Worm (Caenorhabditis elegans) whole organism, L1 larva: Measurements from ENCODE around the gene F44E2.8.
A peak's percentile ranks its signal among the peaks of the same experiment; 100 is the strongest.

Experiments used
- C34B4.2 ChIP-seq: sonication (generic microtip); optimal IDR thresholded peaks from 2 replicates; lab custom pipeline; 2017; ENCODE audit warnings: mild to moderate bottlenecking, missing genetic modification characterization, missing compliant biosample characterization
- Y116A8C.19 ChIP-seq: sonication (generic microtip); optimal IDR thresholded peaks from 2 replicates; lab custom pipeline; 2016; ENCODE audit warnings: missing compliant biosample characterization, missing genetic modification characterization, borderline replicate concordance
- aha-1 ChIP-seq: fragments of 150-350 bp; optimal IDR thresholded peaks from 2 replicates; lab custom pipeline; 2014; ENCODE audit warnings: missing biosample characterization, missing genetic modification characterization
- alr-1 ChIP-seq: fragments of 200-800 bp; sonication (Bioruptor generic); optimal IDR thresholded peaks from 2 replicates; lab custom pipeline; 2018; ENCODE audit warnings: borderline replicate concordance, mild to moderate bottlenecking, missing genetic modification characterization, missing compliant biosample characterization
- ama-1 ChIP-seq: fragments of 150-350 bp; optimal IDR thresholded peaks from 2 replicates; lab custom pipeline; 2014
- blmp-1 ChIP-seq: fragments of 150-350 bp; optimal IDR thresholded peaks from 2 replicates; lab custom pipeline; 2014; ENCODE audit warnings: missing biosample characterization, missing genetic modification characterization
- ceh-63 ChIP-seq: fragments of 200-800 bp; sonication (Bioruptor generic); optimal IDR thresholded peaks from 2 replicates; lab custom pipeline; 2018; ENCODE audit warnings: mild to moderate bottlenecking, missing genetic modification characterization, missing compliant biosample characterization
- ceh-82 ChIP-seq, 3 experiments: fragments of 150-350 bp in 1 of 3; sonication (generic microtip) in 2 of 3; optimal IDR thresholded peaks; 2 replicates each; lab custom pipeline; 2014 to 2017; ENCODE audit warnings: missing biosample characterization in 3 of 3, missing genetic modification characterization in 3 of 3
- efl-1 ChIP-seq, 4 experiments: fragments of 150-350 bp; optimal IDR thresholded peaks in 3 of 4; peaks in 1 of 4; 1 replicate in 1 of 4; 2 replicates in 3 of 4; lab custom pipeline; 2014; ENCODE audit warnings: missing biosample characterization in 2 of 4, missing genetic modification characterization in 2 of 4, missing genetic modification reagents in 2 of 4
- egl-27 ChIP-seq, 2 experiments: fragments of 150-350 bp in 1 of 2; sonication (generic microtip); optimal IDR thresholded peaks; 3 replicates each; lab custom pipeline; 2017 to 2018; ENCODE audit warnings: missing biosample characterization in 2 of 2, missing genetic modification characterization in 2 of 2, missing genetic modification reagents in 2 of 2
- elt-2 ChIP-seq: sonication (generic microtip); optimal IDR thresholded peaks from 2 replicates; lab custom pipeline; 2016; ENCODE audit warnings: missing genetic modification characterization, mild to moderate bottlenecking, inconsistent platforms, missing compliant biosample characterization, missing genetic modification reagents
- elt-3 ChIP-seq, 6 experiments: fragments of 150-350 bp in 1 of 6; sonication (generic microtip); optimal IDR thresholded peaks; 2 replicates each; lab custom pipeline; 2017 to 2018; ENCODE audit warnings: missing biosample characterization in 6 of 6, missing genetic modification characterization in 6 of 6, inconsistent platforms in 1 of 6
- fkh-10 ChIP-seq: sonication (generic microtip); optimal IDR thresholded peaks from 2 replicates; lab custom pipeline; 2017; ENCODE audit warnings: missing biosample characterization, missing genetic modification reagents, missing genetic modification characterization
- hlh-4 ChIP-seq: sonication (generic microtip); optimal IDR thresholded peaks from 2 replicates; lab custom pipeline; 2016; ENCODE audit warnings: mild to moderate bottlenecking, missing genetic modification characterization, missing compliant biosample characterization
- hpl-2 ChIP-seq: fragments of 150-350 bp; optimal IDR thresholded peaks from 2 replicates; lab custom pipeline; 2014; ENCODE audit warnings: missing biosample characterization, missing genetic modification reagents, missing genetic modification characterization
- irx-1 ChIP-seq: sonication (generic microtip); optimal IDR thresholded peaks from 2 replicates; lab custom pipeline; 2016; ENCODE audit warnings: missing genetic modification characterization, missing compliant biosample characterization
- isw-1 ChIP-seq: fragments of 200-800 bp; sonication (Bioruptor generic); IDR thresholded peaks from 2 replicates; pipeline ENCODE4 v1.3.6; 2022; ENCODE audit warnings: missing genetic modification characterization, missing compliant biosample characterization
- lin-14 ChIP-seq: fragments of 200-800 bp; sonication (Bioruptor generic); optimal IDR thresholded peaks from 2 replicates; lab custom pipeline; 2018; ENCODE audit warnings: mild to moderate bottlenecking, missing genetic modification characterization, moderate library complexity, missing compliant biosample characterization
- lin-15B ChIP-seq: fragments of 150-350 bp; sonication (generic microtip); optimal IDR thresholded peaks from 3 replicates; lab custom pipeline; 2014; ENCODE audit warnings: missing biosample characterization, missing genetic modification characterization
- lin-35 ChIP-seq, 2 experiments: fragments of 150-350 bp; optimal IDR thresholded peaks; 2 replicates each; lab custom pipeline; 2014; ENCODE audit warnings: missing biosample characterization in 2 of 2, missing genetic modification characterization in 2 of 2, missing genetic modification reagents in 2 of 2
- lir-3 ChIP-seq: sonication (generic microtip); optimal IDR thresholded peaks from 2 replicates; lab custom pipeline; 2016; ENCODE audit warnings: mild to moderate bottlenecking, missing genetic modification characterization, moderate library complexity, missing compliant biosample characterization; ENCODE audit not compliant: poor library complexity
- nhr-19 ChIP-seq: fragments of 200-800 bp; sonication (Bioruptor generic); conservative IDR thresholded peaks from 2 replicates; pipeline ENCODE4 v1.3.6; 2022; ENCODE audit warnings: missing genetic modification characterization, missing compliant biosample characterization
- nhr-20 ChIP-seq: sonication (generic microtip); optimal IDR thresholded peaks from 2 replicates; lab custom pipeline; 2016; ENCODE audit warnings: mild to moderate bottlenecking, missing genetic modification characterization, missing compliant biosample characterization
- nhr-28 ChIP-seq: fragments of 150-350 bp; optimal IDR thresholded peaks from 2 replicates; lab custom pipeline; 2014; ENCODE audit warnings: missing biosample characterization, missing genetic modification characterization
- nhr-47 ChIP-seq: sonication (generic microtip); optimal IDR thresholded peaks from 2 replicates; lab custom pipeline; 2016; ENCODE audit warnings: mild to moderate bottlenecking, missing genetic modification characterization, moderate library complexity, missing compliant biosample characterization
- nhr-71 ChIP-seq: sonication (generic microtip); optimal IDR thresholded peaks from 2 replicates; lab custom pipeline; 2016; ENCODE audit warnings: mild to moderate bottlenecking, missing genetic modification characterization, moderate library complexity, missing compliant biosample characterization
- nhr-77 ChIP-seq: fragments of 150-350 bp; optimal IDR thresholded peaks from 2 replicates; lab custom pipeline; 2014; ENCODE audit warnings: missing biosample characterization, missing genetic modification characterization
- nhr-84 ChIP-seq: sonication (generic microtip); optimal IDR thresholded peaks from 2 replicates; lab custom pipeline; 2017; ENCODE audit warnings: missing biosample characterization, missing genetic modification characterization
- nhr-85 ChIP-seq: sonication (generic microtip); peaks from one replicate; lab custom pipeline; 2016; ENCODE audit warnings: missing genetic modification characterization, inconsistent platforms, missing compliant biosample characterization
- snpc-4 ChIP-seq: fragments of 150-350 bp; optimal IDR thresholded peaks from 2 replicates; lab custom pipeline; 2014; ENCODE audit warnings: missing biosample characterization, missing genetic modification characterization
- snu-23 ChIP-seq: sonication (generic microtip); optimal IDR thresholded peaks from 2 replicates; lab custom pipeline; 2016; ENCODE audit warnings: missing genetic modification characterization, missing compliant biosample characterization
- sox-4 ChIP-seq: sonication (generic microtip); optimal IDR thresholded peaks from 2 replicates; lab custom pipeline; 2016; ENCODE audit warnings: missing genetic modification characterization, missing compliant biosample characterization
- sup-37 ChIP-seq: fragments of 200-800 bp; sonication (Bioruptor generic); optimal IDR thresholded peaks from 2 replicates; lab custom pipeline; 2018; ENCODE audit warnings: mild to moderate bottlenecking, missing genetic modification characterization, missing compliant biosample characterization
- swsn-7 ChIP-seq: sonication (generic microtip); optimal IDR thresholded peaks from 2 replicates; lab custom pipeline; 2016; ENCODE audit warnings: missing genetic modification characterization, missing compliant biosample characterization
- tbx-2 ChIP-seq: sonication (generic microtip); optimal IDR thresholded peaks from 2 replicates; lab custom pipeline; 2016; ENCODE audit warnings: missing genetic modification characterization, missing compliant biosample characterization
- unc-130 ChIP-seq: fragments of 150-350 bp; optimal IDR thresholded peaks from 2 replicates; lab custom pipeline; 2017; ENCODE audit warnings: missing biosample characterization, missing genetic modification characterization, inconsistent platforms
- unc-86 ChIP-seq: sonication (generic microtip); optimal IDR thresholded peaks from 2 replicates; lab custom pipeline; 2016; ENCODE audit warnings: missing genetic modification characterization, missing compliant biosample characterization
- unc-98 ChIP-seq: fragments of 200-800 bp; sonication (Bioruptor generic); IDR thresholded peaks from 2 replicates; pipeline ENCODE4 v1.3.6; 2022; ENCODE audit warnings: missing genetic modification characterization, missing compliant biosample characterization
- zag-1 ChIP-seq: fragments of 150-350 bp; optimal IDR thresholded peaks from 2 replicates; lab custom pipeline; 2014; ENCODE audit warnings: missing biosample characterization, missing genetic modification characterization
- ztf-11 ChIP-seq, 2 experiments: sonication (generic microtip); optimal IDR thresholded peaks; 2 replicates each; lab custom pipeline; 2016 to 2017; ENCODE audit warnings: missing genetic modification characterization in 2 of 2, missing biosample characterization in 1 of 2, missing compliant biosample characterization in 1 of 2

The F44E2.8 gene

DNA sequence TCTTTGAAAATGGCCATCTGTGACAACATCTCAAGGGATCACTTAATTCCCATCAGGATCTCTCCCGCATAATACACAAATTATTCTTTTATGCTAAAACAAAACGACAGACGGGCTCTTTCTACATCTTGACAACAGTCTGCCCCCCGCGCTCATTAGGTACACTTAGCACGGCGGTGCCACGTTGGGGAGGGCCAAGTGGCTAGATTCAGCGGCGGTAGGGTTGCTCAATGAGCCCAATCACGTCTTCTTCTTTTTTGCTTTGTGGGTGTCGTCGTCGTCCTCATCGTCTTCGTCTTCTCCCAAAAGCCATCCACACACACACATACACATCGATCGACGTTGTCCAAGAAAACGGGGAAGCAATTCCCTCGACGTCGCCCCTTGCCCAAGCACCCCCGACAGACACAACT is 23.4 kb upstream of the F44E2.8 start:
- TF ChIP-seq efl-1 (optimal IDR thresholded peaks at IDR 0.05; lab: Kevin White, UChicago) (no peak), efl-1 (GFP tag; optimal IDR thresholded peaks at IDR 0.05 in 1 of 2; lab: Kevin White, UChicago) (peak in 1 of 2 experiments; percentile 72), ceh-82 (tag; optimal IDR thresholded peaks at IDR 0.05; lab: Kevin White, UChicago) (peak in 1 of 3 experiments; percentile 64), nhr-85 (tag; lab: Kevin White, UChicago) (peak; percentile 73), ceh-63 (peak; percentile 28), nhr-71 (peak; percentile 19), isw-1 (GFP tag; lab: Robert Waterston, UW) (no peak), nhr-77 (tag; lab: Kevin White, UChicago) (no peak), alr-1 (tag; lab: Kevin White, UChicago) (no peak), lin-35 (GFP tag; optimal IDR thresholded peaks at IDR 0.05; lab: Kevin White, UChicago) (peak in 1 of 2 experiments; percentile 8), hlh-4 (tag; lab: Kevin White, UChicago) (no peak), zag-1 (tag; lab: Kevin White, UChicago) (no peak), unc-130 (tag; lab: Kevin White, UChicago) (no peak), elt-3 (tag; optimal IDR thresholded peaks at IDR 0.05; lab: Kevin White, UChicago) (no peak), unc-98 (GFP tag; lab: Robert Waterston, UW) (no peak), sox-4 (tag; lab: Kevin White, UChicago) (no peak), unc-86 (tag; lab: Kevin White, UChicago) (no peak), C34B4.2 (tag; lab: Kevin White, UChicago) (no peak), hpl-2 (no peak), lin-14 (peak; percentile 75), sup-37 (GFP tag; lab: Kevin White, UChicago) (no peak), nhr-28 (tag; lab: Kevin White, UChicago) (no peak), egl-27 (tag; optimal IDR thresholded peaks at IDR 0.05; lab: Kevin White, UChicago) (no peak), tbx-2 (tag; lab: Kevin White, UChicago) (peak; percentile 32), fkh-10 (GFP tag; lab: Kevin White, UChicago) (peak; percentile 26), ama-1 (lab: Kevin White, UChicago) (no peak), nhr-19 (GFP tag; lab: Robert Waterston, UW) (no peak), Y116A8C.19 (tag; lab: Kevin White, UChicago) (no peak), snu-23 (GFP tag; lab: Kevin White, UChicago) (peak; percentile 8), nhr-47 (tag; lab: Kevin White, UChicago) (peak; percentile 11), swsn-7 (tag; lab: Kevin White, UChicago) (peak; percentile 39), elt-2 (tag; lab: Kevin White, UChicago) (no peak), ztf-11 (tag; optimal IDR thresholded peaks at IDR 0.05; lab: Kevin White, UChicago) (no peak), lir-3 (no peak), blmp-1 (no peak), aha-1 (tag; lab: Kevin White, UChicago) (no peak), snpc-4 (tag; lab: Kevin White, UChicago) (no peak)

DNA sequence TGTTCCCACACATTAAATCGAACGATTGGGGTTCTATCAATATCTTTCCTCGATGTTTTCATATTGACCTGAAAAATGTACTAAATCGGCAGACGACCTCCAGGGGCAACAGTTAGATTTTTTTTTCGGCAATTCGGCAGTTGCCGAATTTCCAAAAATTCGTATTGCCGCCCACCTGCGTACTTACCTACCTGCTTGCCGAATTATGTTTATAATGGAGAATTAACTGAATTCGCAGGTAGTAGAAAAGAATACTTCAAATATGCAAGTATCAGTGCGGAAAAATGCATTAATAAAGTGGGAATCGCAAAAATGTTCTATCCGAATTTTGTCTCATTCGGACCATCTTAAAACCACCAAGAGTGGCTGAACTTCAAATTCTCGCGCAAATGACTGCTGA is 20.0 kb upstream of the F44E2.8 start:
- TF ChIP-seq irx-1 (tag; lab: Kevin White, UChicago) (no peak), snu-23 (GFP tag; lab: Kevin White, UChicago) (no peak), lin-15B (no peak), swsn-7 (tag; lab: Kevin White, UChicago) (no peak), nhr-84 (tag; lab: Kevin White, UChicago) (no peak), nhr-20 (tag; lab: Kevin White, UChicago) (no peak)
